Fruit fly (Drosophila melanogaster) whole organism, embryonic: ENCODE results near the gene 7B2.

Experiments
- Adf1 ChIP-seq: fragments of 200-800 bp; sonication (Bioruptor generic); IDR thresholded peaks from 2 replicates; pipeline ENCODE4 v1.3.6; 2022; ENCODE audit warnings: missing biosample characterization, missing genetic modification characterization
- B-H2 ChIP-seq: fragments of 200-800 bp; sonication (Bioruptor generic); optimal IDR thresholded peaks from 2 replicates; lab custom pipeline; 2018; ENCODE audit warnings: missing biosample characterization, mild to moderate bottlenecking, missing genetic modification characterization
- CG12942 ChIP-seq: fragments of 200-800 bp; sonication (Bioruptor generic); optimal IDR thresholded peaks from 3 replicates; lab custom pipeline; 2016; ENCODE audit warnings: missing biosample characterization, missing genetic modification characterization
- CG13424 ChIP-seq: fragments of 200-800 bp; sonication (Bioruptor generic); optimal IDR thresholded peaks from 2 replicates; lab custom pipeline; 2019; ENCODE audit warnings: missing biosample characterization, mild to moderate bottlenecking, missing genetic modification characterization, moderate library complexity
- CG15514 ChIP-seq: fragments of 200-800 bp; sonication (Bioruptor generic); optimal IDR thresholded peaks from 3 replicates; lab custom pipeline; 2017; ENCODE audit warnings: missing biosample characterization, missing genetic modification characterization, mild to moderate bottlenecking, moderate library complexity, missing genetic modification reagents
- CG1602 ChIP-seq: fragments of 200-800 bp; sonication (Bioruptor generic); optimal IDR thresholded peaks from 3 replicates; lab custom pipeline; 2016; ENCODE audit warnings: missing biosample characterization, missing genetic modification characterization
- CG17186 ChIP-seq: fragments of 200-800 bp; sonication (Bioruptor generic); optimal IDR thresholded peaks from 3 replicates; lab custom pipeline; 2017; ENCODE audit warnings: missing biosample characterization, missing genetic modification reagents, missing genetic modification characterization
- CG17829 ChIP-seq: fragments of 200-800 bp; optimal IDR thresholded peaks from 2 replicates; lab custom pipeline; 2019; ENCODE audit warnings: missing biosample characterization, mild to moderate bottlenecking, missing genetic modification characterization, moderate library complexity
- CG1832 ChIP-seq: fragments of 200-800 bp; sonication (Bioruptor generic); optimal IDR thresholded peaks from 2 replicates; lab custom pipeline; 2017; ENCODE audit warnings: missing biosample characterization, mild to moderate bottlenecking, missing genetic modification characterization, inconsistent platforms
- CG5953 ChIP-seq: fragments of 200-800 bp; sonication (Bioruptor generic); IDR thresholded peaks from 2 replicates; pipeline ENCODE4 v1.3.6; 2022; ENCODE audit warnings: missing biosample characterization, missing genetic modification characterization
- CG6791 ChIP-seq: fragments of 200-800 bp; sonication (Bioruptor generic); IDR thresholded peaks from 3 replicates; pipeline ENCODE4 v1.3.6; 2022; ENCODE audit warnings: missing biosample characterization, missing genetic modification characterization; ENCODE audit not compliant: partially characterized antibody
- CG7556 ChIP-seq: fragments of 200-800 bp; sonication (Bioruptor generic); optimal IDR thresholded peaks from 2 replicates; lab custom pipeline; 2017; ENCODE audit warnings: missing biosample characterization, mild to moderate bottlenecking, missing genetic modification characterization
- CG8388 ChIP-seq: fragments of 200-800 bp; sonication (Bioruptor generic); optimal IDR thresholded peaks from 2 replicates; lab custom pipeline; 2019; ENCODE audit warnings: missing biosample characterization, mild to moderate bottlenecking, missing genetic modification characterization, moderate library complexity
- D ChIP-seq, 2 experiments: fragments of 200-800 bp in 1 of 2; fragments of >200 bp in 1 of 2; sonication (Bioruptor generic) in 1 of 2; optimal IDR thresholded peaks; 2 replicates in 1 of 2; 3 replicates in 1 of 2; lab custom pipeline; 2017; ENCODE audit warnings: mild to moderate bottlenecking in 1 of 2, missing biosample characterization in 1 of 2, missing genetic modification characterization in 1 of 2, missing genetic modification reagents in 1 of 2
- Deaf1 ChIP-seq: fragments of 200-800 bp; optimal IDR thresholded peaks from 3 replicates; lab custom pipeline; 2019; ENCODE audit warnings: missing biosample characterization, mild to moderate bottlenecking, missing genetic modification characterization, moderate library complexity
- Elba2 ChIP-seq: fragments of 200-800 bp; sonication (Bioruptor generic); optimal IDR thresholded peaks from 3 replicates; lab custom pipeline; 2016; ENCODE audit warnings: missing biosample characterization, missing genetic modification characterization
- Ets65A ChIP-seq: fragments of 200-800 bp; sonication (Bioruptor generic); peaks from one replicate; lab custom pipeline; 2016; ENCODE audit warnings: missing biosample characterization, missing genetic modification characterization
- Gug ChIP-seq: fragments of 200-800 bp; sonication (Bioruptor generic); IDR thresholded peaks from 4 replicates; pipeline ENCODE4 v1.3.6; 2022; ENCODE audit warnings: missing biosample characterization, missing genetic modification characterization
- HmgZ ChIP-seq: fragments of 200-800 bp; sonication (Bioruptor generic); optimal IDR thresholded peaks from 2 replicates; lab custom pipeline; 2018; ENCODE audit warnings: missing biosample characterization, mild to moderate bottlenecking, missing genetic modification characterization
- Hr39 ChIP-seq: fragments of >200 bp; optimal IDR thresholded peaks from 2 replicates; lab custom pipeline; 2017
- MBD-R2 ChIP-seq: fragments of 200-800 bp; sonication (Bioruptor generic); IDR thresholded peaks from 2 replicates; pipeline ENCODE4 v1.3.6; 2022; ENCODE audit warnings: missing biosample characterization, missing genetic modification characterization
- Nf-YC ChIP-seq: fragments of 200-800 bp; optimal IDR thresholded peaks from 3 replicates; lab custom pipeline; 2019; ENCODE audit warnings: missing biosample characterization, mild to moderate bottlenecking, missing genetic modification characterization, moderate library complexity
- Opbp ChIP-seq: fragments of 200-800 bp; sonication (Bioruptor generic); IDR thresholded peaks from 3 replicates; pipeline ENCODE4 v1.3.6; 2022; ENCODE audit warnings: missing biosample characterization, missing genetic modification characterization; ENCODE audit not compliant: partially characterized antibody
- Trl ChIP-seq, 3 experiments: fragments of >200 bp in 2 of 3; fragments of 200-800 bp in 1 of 3; sonication (Bioruptor generic) in 1 of 3; optimal IDR thresholded peaks; 2 replicates in 1 of 3; 3 replicates in 2 of 3; lab custom pipeline; 2016 to 2017; ENCODE audit warnings: missing biosample characterization in 1 of 3, missing genetic modification characterization in 1 of 3
- Xbp1 ChIP-seq: fragments of 200-800 bp; sonication (Bioruptor generic); optimal IDR thresholded peaks from 3 replicates; lab custom pipeline; 2016; ENCODE audit warnings: missing biosample characterization, mild to moderate bottlenecking, missing genetic modification characterization
- abd-A ChIP-seq: fragments of 200-800 bp; sonication (Bioruptor generic); optimal IDR thresholded peaks from 3 replicates; lab custom pipeline; 2019; ENCODE audit warnings: missing biosample characterization, mild to moderate bottlenecking, missing genetic modification characterization, moderate library complexity
- aop ChIP-seq: fragments of 200-800 bp; sonication (Bioruptor generic); IDR thresholded peaks from 2 replicates; pipeline ENCODE4 v1.3.6; 2022; ENCODE audit warnings: missing biosample characterization, missing genetic modification characterization
- bsh ChIP-seq, 2 experiments: fragments of 200-800 bp; sonication (Bioruptor generic); optimal IDR thresholded peaks; 2 replicates each; lab custom pipeline; 2017 to 2018; ENCODE audit warnings: mild to moderate bottlenecking in 2 of 2, missing biosample characterization in 2 of 2, missing genetic modification characterization in 2 of 2, moderate library complexity in 1 of 2
- cato ChIP-seq: fragments of 200-800 bp; sonication (Bioruptor generic); optimal IDR thresholded peaks from 2 replicates; lab custom pipeline; 2016; ENCODE audit warnings: missing biosample characterization, missing genetic modification characterization, borderline replicate concordance
- chm ChIP-seq: fragments of 200-800 bp; sonication (Bioruptor generic); IDR thresholded peaks from 2 replicates; pipeline ENCODE4 v1.3.6; 2022; ENCODE audit warnings: missing biosample characterization, missing genetic modification characterization
- crol ChIP-seq: fragments of 200-800 bp; sonication (Bioruptor generic); IDR thresholded peaks from 2 replicates; pipeline ENCODE4 v1.3.6; 2022; ENCODE audit warnings: missing biosample characterization, missing genetic modification characterization
- crp ChIP-seq, 2 experiments: fragments of 200-800 bp; sonication (Bioruptor generic); optimal IDR thresholded peaks; 2 replicates in 1 of 2; 3 replicates in 1 of 2; lab custom pipeline; 2017; ENCODE audit warnings: missing biosample characterization in 2 of 2, missing genetic modification characterization in 2 of 2, mild to moderate bottlenecking in 1 of 2, moderate library complexity in 1 of 2
- da ChIP-seq: fragments of 200-800 bp; sonication (Bioruptor generic); optimal IDR thresholded peaks from 2 replicates; lab custom pipeline; 2016; ENCODE audit warnings: missing biosample characterization, missing genetic modification characterization
- dm ChIP-seq: fragments of 200-800 bp; sonication (Bioruptor generic); optimal IDR thresholded peaks from 3 replicates; lab custom pipeline; 2016; ENCODE audit warnings: missing biosample characterization, missing genetic modification characterization
- ftz-f1 ChIP-seq: fragments of 200-800 bp; sonication (Bioruptor generic); optimal IDR thresholded peaks from 2 replicates; lab custom pipeline; 2016; ENCODE audit warnings: missing biosample characterization, missing genetic modification characterization
- grau ChIP-seq: fragments of 200-800 bp; optimal IDR thresholded peaks from 3 replicates; lab custom pipeline; 2019; ENCODE audit warnings: missing biosample characterization, mild to moderate bottlenecking, missing genetic modification characterization, moderate library complexity
- gsb ChIP-seq: fragments of 200-800 bp; sonication (Bioruptor generic); IDR thresholded peaks from 2 replicates; pipeline ENCODE4 v1.3.6; 2022; ENCODE audit warnings: missing biosample characterization, missing genetic modification characterization
- hbn ChIP-seq: fragments of 200-800 bp; sonication (Bioruptor generic); IDR thresholded peaks from 2 replicates; pipeline ENCODE4 v1.3.6; 2022; ENCODE audit warnings: missing biosample characterization, missing genetic modification characterization; ENCODE audit not compliant: partially characterized antibody
- nau ChIP-seq: fragments of 200-800 bp; sonication (Bioruptor generic); optimal IDR thresholded peaks from 3 replicates; lab custom pipeline; 2017; ENCODE audit warnings: missing biosample characterization, mild to moderate bottlenecking, missing genetic modification characterization, missing genetic modification reagents
- nom ChIP-seq: fragments of 200-800 bp; sonication (Bioruptor generic); optimal IDR thresholded peaks from 2 replicates; lab custom pipeline; 2017; ENCODE audit warnings: missing biosample characterization, missing genetic modification characterization, mild to moderate bottlenecking, moderate library complexity, missing genetic modification reagents
- pho ChIP-seq: fragments of 200-800 bp; sonication (Bioruptor generic); optimal IDR thresholded peaks from 2 replicates; lab custom pipeline; 2016; ENCODE audit warnings: missing biosample characterization, missing genetic modification characterization
- row ChIP-seq: fragments of 200-800 bp; sonication (Bioruptor generic); IDR thresholded peaks from 3 replicates; pipeline ENCODE4 v1.3.6; 2022; ENCODE audit warnings: missing biosample characterization, missing genetic modification characterization
- stc ChIP-seq: fragments of 200-800 bp; sonication (Bioruptor generic); IDR thresholded peaks from 2 replicates; pipeline ENCODE4 v1.3.6; 2022; ENCODE audit warnings: missing biosample characterization, missing genetic modification characterization
- tin ChIP-seq: fragments of 200-800 bp; sonication (Bioruptor generic); optimal IDR thresholded peaks from 3 replicates; lab custom pipeline; 2016; ENCODE audit warnings: missing biosample characterization, missing genetic modification characterization

The 7B2 gene

DNA sequence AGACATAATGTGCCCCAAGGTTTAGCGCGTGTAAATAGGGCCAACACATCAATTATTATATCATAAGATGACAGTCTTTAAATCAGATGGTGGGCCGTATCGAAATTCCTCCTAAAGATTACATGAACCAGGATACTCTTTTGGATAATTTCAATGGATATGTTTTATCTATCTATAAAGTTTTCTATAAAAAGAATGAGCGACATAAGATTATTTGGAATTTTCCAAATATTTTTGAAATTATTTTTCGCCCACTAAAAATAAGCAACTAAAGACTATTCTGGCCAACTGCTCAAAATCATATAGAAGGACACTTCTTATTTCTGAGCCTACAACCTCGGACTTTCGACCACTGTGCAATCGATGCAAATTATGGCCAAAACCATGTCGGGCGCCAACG, 46.2 kb upstream of the 7B2 start:
- TF ChIP-seq CG13424 (no peak), bsh (GFP tag; optimal IDR thresholded peaks at IDR 0.05; lab: Kevin White, UChicago) (peak in 1 of 2 experiments; percentile 2)

DNA sequence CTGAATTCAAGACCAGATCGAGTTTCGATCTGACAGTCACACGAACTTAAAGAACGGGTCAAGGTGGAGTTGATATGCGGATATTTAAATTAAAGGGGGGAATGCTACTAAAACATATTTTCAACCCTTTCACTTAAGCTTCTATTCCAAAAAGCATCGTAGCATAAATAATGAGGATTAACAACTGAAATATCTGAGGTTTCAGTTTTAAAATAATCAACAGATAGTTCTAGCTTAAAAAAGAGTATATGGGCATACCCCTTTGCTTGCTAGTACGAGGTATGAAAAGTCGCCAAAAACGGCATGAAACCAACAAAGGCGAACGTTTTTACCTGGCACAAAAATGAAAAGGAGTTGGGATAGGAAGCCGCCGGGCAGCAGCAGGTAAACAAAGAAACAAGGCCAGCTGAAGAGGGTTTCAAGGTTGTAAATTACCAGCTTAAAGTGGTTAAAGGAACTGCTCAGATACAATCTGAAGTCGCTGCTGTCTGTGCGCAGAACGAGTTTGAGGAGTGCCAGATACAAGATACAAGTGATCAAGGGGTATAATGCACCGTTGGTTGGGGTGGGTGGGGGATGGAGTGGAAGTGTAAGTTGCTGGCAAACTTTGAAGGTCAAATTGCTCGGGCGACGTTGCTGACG, 44.7 kb upstream of the 7B2 start:
- TF ChIP-seq HmgZ (tag; lab: Kevin White, UChicago) (no peak), Ets65A (peak; percentile 17), CG17829 (tag; lab: Kevin White, UChicago) (no peak), CG6791 (GFP tag; lab: Robert Waterston, UW) (no peak), stc (GFP tag; lab: Robert Waterston, UW) (no peak), D (optimal IDR thresholded peaks at IDR 0.05; lab: Kevin White, UChicago) (peak; percentile 29), D (GFP tag; optimal IDR thresholded peaks at IDR 0.05; lab: Kevin White, UChicago) (no peak), nom (GFP tag; lab: Kevin White, UChicago) (peak; percentile 38), Opbp (GFP tag; lab: Robert Waterston, UW) (0 out of 3 replicates have a peak, but pooled peaks have one; percentile 8)

DNA sequence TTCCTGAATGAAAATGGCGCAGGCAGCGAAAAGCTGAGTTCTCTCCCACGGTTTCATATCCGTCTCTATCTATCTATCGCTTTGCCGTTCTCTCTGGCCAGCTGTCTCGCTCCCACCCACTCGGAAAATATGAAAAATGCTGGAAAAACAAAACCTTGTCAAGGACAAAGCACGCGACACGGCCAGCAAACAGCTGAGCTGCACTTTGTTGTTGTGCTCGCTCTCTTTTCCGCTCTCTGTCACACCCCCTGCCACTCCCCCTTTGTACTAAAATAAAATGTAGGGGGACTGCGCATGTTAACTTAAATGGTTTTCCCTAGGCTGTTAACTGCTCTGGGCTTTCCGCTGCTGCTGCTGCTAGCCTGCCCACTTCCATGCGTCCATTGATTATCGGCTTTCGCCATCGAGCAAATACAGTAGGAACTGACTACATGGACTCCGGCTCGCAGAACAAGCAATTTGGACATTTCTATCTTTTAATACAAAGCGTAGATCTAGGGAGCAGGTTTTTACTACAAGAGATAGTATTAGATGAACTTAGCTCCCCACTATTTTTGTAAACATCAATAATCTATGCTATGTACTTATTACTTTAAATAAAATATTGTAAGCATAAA, 29.8 kb upstream of the 7B2 start:
- TF ChIP-seq tin (GFP tag; lab: Kevin White, UChicago): no peak
- no peak for TF ChIP-seq Hr39 (lab: Kevin White, UChicago)
- TF ChIP-seq Gug (GFP tag; lab: Robert Waterston, UW): no peak
- no peak for TF ChIP-seq CG8388 (GFP tag; lab: Kevin White, UChicago)
- TF ChIP-seq ftz-f1: peak; percentile 62
- TF ChIP-seq Xbp1: no peak
- no peak for TF ChIP-seq cato
- no peak for TF ChIP-seq CG7556
- no peak for TF ChIP-seq CG12942
- peak; percentile 88 for TF ChIP-seq abd-A (tag; lab: Kevin White, UChicago)
- TF ChIP-seq Deaf1 (tag; lab: Kevin White, UChicago): peak; percentile 15
- peak; percentile 12; the same call in 1 of the 2 replicates for TF ChIP-seq MBD-R2 (GFP tag; lab: Robert Waterston, UW)
- no peak for TF ChIP-seq aop (GFP tag; lab: Robert Waterston, UW)
- no peak for TF ChIP-seq da (GFP tag; lab: Kevin White, UChicago)
- TF ChIP-seq CG15514 (GFP tag; lab: Kevin White, UChicago): no peak
- TF ChIP-seq crol: peak; percentile 56
- TF ChIP-seq crp (GFP tag; optimal IDR thresholded peaks at IDR 0.05; lab: Kevin White, UChicago): peak in 1 of 2 experiments; percentile 33
- TF ChIP-seq gsb (GFP tag; lab: Robert Waterston, UW): no peak
- no peak for TF ChIP-seq CG13424
- no peak for TF ChIP-seq CG17186
- no peak for TF ChIP-seq Opbp (GFP tag; lab: Robert Waterston, UW)
- peak; percentile 24 to 45 for TF ChIP-seq Trl (optimal IDR thresholded peaks at IDR 0.05; lab: Kevin White, UChicago)
- no peak for TF ChIP-seq Trl (GFP tag; optimal IDR thresholded peaks at IDR 0.05; lab: Kevin White, UChicago)
- no peak for TF ChIP-seq nau
- TF ChIP-seq CG1602 (GFP tag; lab: Kevin White, UChicago): no peak
- no peak for TF ChIP-seq pho
- no peak for TF ChIP-seq dm (GFP tag; lab: Kevin White, UChicago)
- no peak for TF ChIP-seq CG5953
- TF ChIP-seq hbn (GFP tag; lab: Robert Waterston, UW): no peak
- no peak for TF ChIP-seq Elba2 (GFP tag; lab: Kevin White, UChicago)
- TF ChIP-seq chm (GFP tag; lab: Robert Waterston, UW): no peak
- no peak for TF ChIP-seq B-H2 (GFP tag; lab: Kevin White, UChicago)
- TF ChIP-seq row (GFP tag; lab: Robert Waterston, UW): 0 out of 3 replicates have a peak, but pooled peaks have one; percentile 17
- TF ChIP-seq CG1832 (GFP tag; lab: Kevin White, UChicago): peak; percentile 38
- TF ChIP-seq Nf-YC: no peak
- TF ChIP-seq grau (tag; lab: Kevin White, UChicago): peak; percentile 56
- peak; percentile 18; the same call in 1 of the 2 replicates for TF ChIP-seq Adf1
